Worm (Caenorhabditis elegans): ENCODE results near the gene W09G12.10.

W09G12.10 gene

ce11 chrIV:1231589-1231988 lies 10.5 kb upstream of the W09G12.10 start, which contains the start of gene W09G12.6:
Gene W09G12.6 (plus strand): TSS chrIV:1231889.
- TF ChIP-seq pha-4 (tag; optimal IDR thresholded peaks at IDR 0.05) (no peak), nhr-12 (tag; optimal IDR thresholded peaks at IDR 0.05) (no peak)

DNA sequence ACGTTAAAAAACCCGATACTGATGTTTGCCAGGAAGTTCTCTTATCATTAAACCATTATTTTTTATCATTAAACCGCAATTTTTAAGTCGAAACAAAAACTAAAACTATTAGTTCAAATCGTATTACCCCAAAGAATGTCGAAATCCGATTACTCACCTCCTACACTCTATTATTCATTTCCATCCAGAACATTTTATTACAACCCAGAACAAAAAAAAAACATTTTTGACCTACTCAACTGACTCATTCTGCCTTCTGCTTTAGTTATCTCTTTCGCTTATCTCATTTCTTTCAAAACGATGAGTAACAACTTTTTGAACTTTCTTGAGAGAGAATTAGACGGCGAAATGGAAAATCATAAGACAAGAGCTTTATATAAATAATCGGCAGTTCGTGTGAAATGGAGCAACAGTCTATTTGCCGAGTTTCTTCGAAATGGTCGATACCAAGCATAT lies 7.6 kb upstream of the W09G12.10 start, which contains the start of gene W09G12.7:
W09G12.7 (plus strand) TSS at position 406 of the 456 bp plus-strand sequence.
- peak; percentile 27 for TF ChIP-seq jun-1 (tag; optimal IDR thresholded peaks at IDR 0.05)
- TF ChIP-seq nhr-28 (tag; optimal IDR thresholded peaks at IDR 0.05), result no peak
- TF ChIP-seq elt-2 (tag; optimal IDR thresholded peaks at IDR 0.05), result peak; percentile 91
- peak; percentile 18 for TF ChIP-seq pha-4 (tag; optimal IDR thresholded peaks at IDR 0.05)
- no peak for TF ChIP-seq lin-15B (tag; optimal IDR thresholded peaks at IDR 0.05)
- peak; percentile 54 for TF ChIP-seq pqm-1 (tag; optimal IDR thresholded peaks at IDR 0.05)

DNA sequence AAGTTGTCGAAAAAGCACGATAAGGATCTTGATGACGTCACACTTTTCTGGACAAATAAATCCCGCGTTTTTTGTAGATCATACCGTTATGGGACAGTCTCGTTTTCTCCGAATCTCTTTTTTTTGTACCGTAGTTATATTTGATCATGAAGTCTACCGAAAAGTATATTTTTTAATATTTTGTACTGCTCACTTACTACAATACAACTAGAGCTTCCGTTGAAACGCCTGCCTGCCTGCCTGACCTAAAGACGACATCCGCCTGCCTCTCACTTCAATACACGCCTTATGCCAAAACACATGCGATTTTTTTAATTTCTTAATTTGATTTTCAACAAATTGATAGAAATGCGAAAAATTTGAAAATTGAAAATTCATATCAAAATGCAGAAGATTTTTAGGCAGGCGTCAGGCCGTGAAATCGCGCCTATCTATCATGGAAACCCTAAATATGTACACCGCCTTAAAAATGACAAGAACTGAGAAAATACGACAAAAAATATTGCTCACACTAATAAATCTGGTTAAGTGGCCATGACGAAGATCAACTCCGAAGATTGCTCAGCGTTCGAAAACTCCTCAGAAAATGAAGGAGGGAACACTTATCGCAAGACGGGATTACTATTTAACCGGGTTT lies 4.6 kb upstream of the W09G12.10 start, which contains the start of gene W09G12.8:
W09G12.8 (plus strand) TSS at position 587 of the 637 bp plus-strand sequence.
- no peak for TF ChIP-seq zag-1 (tag; optimal IDR thresholded peaks at IDR 0.05)
- TF ChIP-seq R02D3.7 (tag; optimal IDR thresholded peaks at IDR 0.05), result no peak
- no peak for TF ChIP-seq hmg-11 (tag; optimal IDR thresholded peaks at IDR 0.05)
- no peak for TF ChIP-seq egl-5 (tag; optimal IDR thresholded peaks at IDR 0.05)
- TF ChIP-seq fos-1 (tag; optimal IDR thresholded peaks at IDR 0.05), result no peak
- TF ChIP-seq lin-15B (tag; optimal IDR thresholded peaks at IDR 0.05), result no peak
- TF ChIP-seq fkh-10 (GFP tag; optimal IDR thresholded peaks at IDR 0.05), result no peak

DNA sequence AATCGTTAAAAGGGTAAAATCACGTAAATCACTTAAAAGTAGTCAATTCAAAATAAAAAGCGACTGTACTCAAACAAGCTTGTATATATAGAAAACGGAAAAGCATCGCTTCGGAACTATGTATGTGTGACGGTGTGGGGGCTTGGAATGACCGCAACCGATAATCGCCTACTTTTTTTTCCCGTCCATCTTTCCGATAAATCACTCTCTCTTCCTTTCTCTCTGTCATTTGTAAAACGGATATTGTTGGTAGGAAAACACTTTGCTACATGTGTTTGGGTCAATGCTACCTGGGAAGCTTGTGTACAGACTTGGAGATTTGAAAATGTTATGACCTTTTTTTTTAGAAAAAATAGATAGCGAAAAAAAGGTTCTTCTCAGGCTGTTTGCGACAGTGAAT lies 3.7 kb upstream of the W09G12.10 start:
- TF ChIP-seq eor-1 (tag; optimal IDR thresholded peaks at IDR 0.05) (no peak), nhr-23 (tag; optimal IDR thresholded peaks at IDR 0.05) (peak; percentile 18), lin-39 (tag; optimal IDR thresholded peaks at IDR 0.05) (no peak)

ce11 chrIV:1216290-1216689 lies 4.8 kb downstream of the W09G12.10 start, which contains the start of gene W09G12.9:
Gene W09G12.9 (plus strand): TSS chrIV:1216590.
- TF ChIP-seq nhr-12 (tag; optimal IDR thresholded peaks at IDR 0.05), result no peak

DNA sequence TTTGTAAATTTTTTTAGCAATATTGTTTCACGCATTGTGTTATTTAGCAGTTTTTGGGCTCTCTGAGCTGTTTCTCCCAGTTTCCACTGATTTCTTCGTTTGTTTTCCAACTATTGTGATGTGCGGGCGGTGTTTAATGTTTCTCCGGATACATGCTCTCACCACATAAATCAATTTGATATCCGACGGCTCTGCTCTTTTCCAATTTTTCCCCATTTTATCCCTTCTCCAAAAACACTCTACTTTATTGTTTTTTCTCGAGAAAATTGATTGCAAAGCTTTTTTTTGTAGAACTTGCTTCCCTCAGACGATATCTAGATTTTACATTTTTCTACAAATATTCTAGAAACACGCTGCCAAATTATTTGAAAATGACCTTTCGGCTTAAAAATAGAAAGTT lies 5.6 kb downstream of the W09G12.10 start:
- no peak for TF ChIP-seq unc-62 (GFP tag; optimal IDR thresholded peaks at IDR 0.05)
- no peak for TF ChIP-seq fos-1 (tag; optimal IDR thresholded peaks at IDR 0.05)
- TF ChIP-seq ztf-11 (tag; optimal IDR thresholded peaks at IDR 0.05), result no peak
- TF ChIP-seq pha-4 (tag; optimal IDR thresholded peaks at IDR 0.05), result no peak
- no peak for TF ChIP-seq eor-1 (tag; optimal IDR thresholded peaks at IDR 0.05)
- no peak for TF ChIP-seq elt-3 (tag; optimal IDR thresholded peaks at IDR 0.05)
- TF ChIP-seq daf-12 (tag; optimal IDR thresholded peaks at IDR 0.05), result no peak
- no peak for TF ChIP-seq elt-2 (tag; optimal IDR thresholded peaks at IDR 0.05)
- TF ChIP-seq ceh-9 (tag; optimal IDR thresholded peaks at IDR 0.05), result no peak
- no peak for TF ChIP-seq ceh-28 (tag; optimal IDR thresholded peaks at IDR 0.05)
- no peak for TF ChIP-seq ZK546.5 (tag; optimal IDR thresholded peaks at IDR 0.05)
- no peak for TF ChIP-seq zag-1 (tag; optimal IDR thresholded peaks at IDR 0.05)

ce11 chrIV:1213192-1213591 lies 7.9 kb downstream of the W09G12.10 start:
- TF ChIP-seq nhr-11 (tag; optimal IDR thresholded peaks at IDR 0.05) (no peak), lin-39 (tag; optimal IDR thresholded peaks at IDR 0.05) (peak; percentile 49), elt-1 (tag; optimal IDR thresholded peaks at IDR 0.05) (no peak), mdl-1 (tag; optimal IDR thresholded peaks at IDR 0.05) (no peak), ZK546.5 (tag; optimal IDR thresholded peaks at IDR 0.05) (no peak), daf-12 (tag; optimal IDR thresholded peaks at IDR 0.05) (no peak), nhr-76 (tag; optimal IDR thresholded peaks at IDR 0.05) (no peak), snpc-4 (tag; optimal IDR thresholded peaks at IDR 0.05) (peak; percentile 43), nfya-1 (tag; optimal IDR thresholded peaks at IDR 0.05; ENCODE audit: insufficient read depth) (peak; percentile 38)

Data from whole organism, L3 larva.